Fruit fly (Drosophila melanogaster): Measurements from ENCODE around the gene CAH7.
A peak's percentile ranks its signal among the peaks of the same experiment; 100 is the strongest.

The CAH7 gene

DNA sequence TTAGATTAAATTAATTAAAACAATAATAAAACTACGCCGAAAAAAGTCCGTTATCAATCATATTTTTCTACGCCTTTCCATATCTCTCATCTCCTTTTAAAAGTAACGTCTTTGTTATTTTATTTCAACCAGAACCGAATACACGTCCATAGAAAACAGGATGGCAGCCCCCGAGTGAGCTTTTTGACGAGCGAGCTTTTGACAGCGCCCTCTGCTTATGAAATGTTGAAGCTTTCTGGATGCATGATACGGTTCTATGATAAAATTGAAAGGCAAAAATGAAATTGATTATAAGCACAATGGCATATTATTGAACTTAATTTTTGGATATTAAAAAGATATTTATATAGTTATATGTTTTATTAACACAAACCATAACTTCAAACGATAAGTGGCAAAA lies 35.4 kb upstream of the CAH7 start:
- peak; percentile 9 for TF ChIP-seq Mnt (GFP tag; optimal IDR thresholded peaks at IDR 0.05)
- TF ChIP-seq CG12768 (GFP tag; optimal IDR thresholded peaks at IDR 0.05) = no peak
- TF ChIP-seq cic (GFP tag; optimal IDR thresholded peaks at IDR 0.05) = no peak
- peak; percentile 27 for TF ChIP-seq CG7101 (tag; optimal IDR thresholded peaks at IDR 0.05)
- no peak for TF ChIP-seq Hr96 (GFP tag; optimal IDR thresholded peaks at IDR 0.05)
- TF ChIP-seq kay (GFP tag; ENCODE audit: borderline replicate concordance) = peak; percentile 74
- TF ChIP-seq CG5204 (GFP tag; optimal IDR thresholded peaks at IDR 0.05) = no peak
- peak; percentile 30 for TF ChIP-seq Crg-1 (GFP tag; optimal IDR thresholded peaks at IDR 0.05)
- no peak for TF ChIP-seq CG14711 (tag; optimal IDR thresholded peaks at IDR 0.05)
- peak; percentile 16 for TF ChIP-seq CG33017 (tag; optimal IDR thresholded peaks at IDR 0.05)
- no peak for TF ChIP-seq Clk (GFP tag; optimal IDR thresholded peaks at IDR 0.05)
- no peak for TF ChIP-seq toe (GFP tag; optimal IDR thresholded peaks at IDR 0.05)
- peak; percentile 19 for TF ChIP-seq CG1620 (GFP tag; optimal IDR thresholded peaks at IDR 0.05)
- TF ChIP-seq bab1 (GFP tag; optimal IDR thresholded peaks at IDR 0.05) = peak; percentile 36
- TF ChIP-seq CG7045 (GFP tag; optimal IDR thresholded peaks at IDR 0.05) = no peak
- TF ChIP-seq tj (GFP tag; optimal IDR thresholded peaks at IDR 0.05) = no peak
- TF ChIP-seq pad (GFP tag; optimal IDR thresholded peaks at IDR 0.05) = peak; percentile 42
- no peak for TF ChIP-seq CG11617 (GFP tag; optimal IDR thresholded peaks at IDR 0.05)
- TF ChIP-seq cnc (optimal IDR thresholded peaks at IDR 0.05) = no peak
- TF ChIP-seq ovo (GFP tag; optimal IDR thresholded peaks at IDR 0.05) = no peak

DNA sequence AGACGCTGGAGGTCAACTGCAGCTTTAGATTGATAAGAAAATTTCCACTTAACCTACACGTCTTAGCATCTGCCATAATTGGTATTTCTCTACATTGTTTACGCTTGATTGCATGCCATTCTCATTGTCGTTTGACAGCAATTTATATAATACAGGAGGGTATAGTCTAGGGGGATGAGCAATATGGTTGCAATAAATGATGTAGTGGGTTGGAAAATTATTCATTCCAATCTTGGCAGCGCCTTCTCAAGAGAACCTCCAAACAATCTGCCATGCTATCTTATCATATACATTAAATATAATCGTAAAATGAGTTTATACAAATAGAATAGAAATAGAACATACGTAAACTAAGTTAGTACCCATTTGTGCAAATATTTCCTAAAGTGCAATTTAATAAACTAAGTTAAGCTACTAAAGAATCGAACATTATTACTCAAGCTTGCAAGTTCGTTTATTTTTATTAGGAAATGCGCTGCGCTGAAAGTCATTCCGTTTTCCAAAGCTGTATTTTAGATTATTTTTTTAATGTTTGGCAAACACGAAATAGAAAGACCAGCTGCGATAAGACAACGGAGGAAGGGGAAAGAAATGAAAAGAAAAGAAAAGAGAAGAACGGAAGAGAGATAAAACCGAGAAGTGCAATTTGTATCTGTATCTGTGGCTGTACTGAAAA lies 33.4 kb upstream of the CAH7 start:
- TF ChIP-seq ovo (GFP tag; optimal IDR thresholded peaks at IDR 0.05) (no peak), CG1620 (GFP tag; optimal IDR thresholded peaks at IDR 0.05) (no peak), toe (GFP tag; optimal IDR thresholded peaks at IDR 0.05) (no peak), bab1 (GFP tag; optimal IDR thresholded peaks at IDR 0.05) (no peak), CG14711 (tag; optimal IDR thresholded peaks at IDR 0.05) (peak; percentile 0), tj (GFP tag; optimal IDR thresholded peaks at IDR 0.05) (no peak), kay (GFP tag; ENCODE audit: borderline replicate concordance) (peak; percentile 97)

DNA sequence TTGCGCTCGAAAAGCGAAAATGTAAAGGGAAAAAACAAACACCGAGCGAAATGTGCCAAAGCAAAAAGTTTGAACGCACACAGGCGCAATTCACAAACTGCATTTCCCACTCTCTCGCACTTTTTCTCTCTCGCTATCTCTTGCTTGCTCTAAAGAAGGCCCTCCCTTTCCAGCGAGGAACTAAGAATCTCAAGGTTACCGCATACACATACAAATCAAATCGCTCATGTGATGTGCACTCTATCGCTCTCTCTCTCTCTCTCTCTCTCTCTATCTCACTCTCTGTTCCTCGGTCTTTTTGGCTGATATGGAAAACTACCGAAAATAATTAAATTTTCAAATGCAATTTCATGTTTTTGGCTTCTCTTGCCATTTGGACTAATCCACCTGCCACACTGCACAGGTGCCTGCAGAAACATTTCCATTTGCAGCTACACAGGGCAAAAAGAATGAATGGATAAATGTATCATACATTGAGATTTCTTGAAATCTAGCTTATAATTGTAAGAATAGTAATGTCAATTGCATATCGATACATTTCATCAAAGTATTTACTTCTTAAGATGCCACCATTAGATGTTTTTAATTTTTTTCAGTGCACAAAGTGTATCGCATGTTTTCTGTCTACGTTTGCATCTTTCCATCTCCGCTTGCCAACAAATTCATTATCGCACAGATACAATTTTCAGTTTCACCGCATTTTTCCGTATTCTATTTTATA lies 32.6 kb upstream of the CAH7 start:
- TF ChIP-seq CG7101 (tag; optimal IDR thresholded peaks at IDR 0.05) (peak; percentile 97), bab1 (GFP tag; optimal IDR thresholded peaks at IDR 0.05) (peak; percentile 11), CG33017 (tag; optimal IDR thresholded peaks at IDR 0.05) (peak; percentile 98), toe (GFP tag; optimal IDR thresholded peaks at IDR 0.05) (peak; percentile 97), CG12768 (GFP tag; optimal IDR thresholded peaks at IDR 0.05) (peak; percentile 99), CG5204 (GFP tag; optimal IDR thresholded peaks at IDR 0.05) (peak; percentile 98), Mnt (GFP tag; optimal IDR thresholded peaks at IDR 0.05) (peak; percentile 75), Crg-1 (GFP tag; optimal IDR thresholded peaks at IDR 0.05) (peak; percentile 93), CG14711 (tag; optimal IDR thresholded peaks at IDR 0.05) (peak; percentile 94), cic (GFP tag; optimal IDR thresholded peaks at IDR 0.05) (peak; percentile 76), Clk (GFP tag; optimal IDR thresholded peaks at IDR 0.05) (peak; percentile 97), tj (GFP tag; optimal IDR thresholded peaks at IDR 0.05) (peak; percentile 93), CG11617 (GFP tag; optimal IDR thresholded peaks at IDR 0.05) (peak; percentile 97), kay (GFP tag; ENCODE audit: borderline replicate concordance) (no peak), CG1620 (GFP tag; optimal IDR thresholded peaks at IDR 0.05) (peak; percentile 85), pad (GFP tag; optimal IDR thresholded peaks at IDR 0.05) (peak; percentile 83), cnc (optimal IDR thresholded peaks at IDR 0.05) (peak in 1 of 2 experiments; percentile 64), CG7045 (GFP tag; optimal IDR thresholded peaks at IDR 0.05) (peak; percentile 98), Hr96 (GFP tag; optimal IDR thresholded peaks at IDR 0.05) (peak; percentile 93), ovo (GFP tag; optimal IDR thresholded peaks at IDR 0.05) (peak; percentile 73)

DNA sequence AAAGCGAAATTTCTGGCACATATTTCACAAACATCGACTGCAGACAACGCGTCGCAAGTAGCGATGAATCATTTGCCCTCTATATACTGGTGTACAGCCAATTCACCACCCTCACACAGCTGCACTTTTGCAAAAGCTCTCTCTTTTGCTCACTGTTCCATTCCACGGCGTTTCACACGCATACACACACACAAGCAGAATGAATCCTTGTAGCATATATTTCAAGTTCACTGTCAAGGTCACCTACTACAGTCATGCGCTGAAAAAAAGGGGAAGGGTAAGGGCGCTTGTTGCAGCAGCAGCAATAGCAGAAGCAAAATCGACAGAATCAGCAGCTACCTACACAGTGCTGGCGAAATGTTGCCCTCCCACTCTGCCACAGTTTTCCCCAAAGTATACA lies 31.3 kb upstream of the CAH7 start:
- TF ChIP-seq CG33017 (tag; optimal IDR thresholded peaks at IDR 0.05) (no peak), tj (GFP tag; optimal IDR thresholded peaks at IDR 0.05) (peak; percentile 68), pad (GFP tag; optimal IDR thresholded peaks at IDR 0.05) (peak; percentile 83), CG5204 (GFP tag; optimal IDR thresholded peaks at IDR 0.05) (no peak), CG7101 (tag; optimal IDR thresholded peaks at IDR 0.05) (no peak), CG7045 (GFP tag; optimal IDR thresholded peaks at IDR 0.05) (no peak), Hr96 (GFP tag; optimal IDR thresholded peaks at IDR 0.05) (no peak), Crg-1 (GFP tag; optimal IDR thresholded peaks at IDR 0.05) (peak; percentile 26), cic (GFP tag; optimal IDR thresholded peaks at IDR 0.05) (peak; percentile 76), bab1 (GFP tag; optimal IDR thresholded peaks at IDR 0.05) (no peak), Mnt (GFP tag; optimal IDR thresholded peaks at IDR 0.05) (no peak), CG12768 (GFP tag; optimal IDR thresholded peaks at IDR 0.05) (peak; percentile 12), CG11617 (GFP tag; optimal IDR thresholded peaks at IDR 0.05) (no peak), toe (GFP tag; optimal IDR thresholded peaks at IDR 0.05) (no peak), CG1620 (GFP tag; optimal IDR thresholded peaks at IDR 0.05) (no peak), ovo (GFP tag; optimal IDR thresholded peaks at IDR 0.05) (no peak), Clk (GFP tag; optimal IDR thresholded peaks at IDR 0.05) (no peak)

DNA sequence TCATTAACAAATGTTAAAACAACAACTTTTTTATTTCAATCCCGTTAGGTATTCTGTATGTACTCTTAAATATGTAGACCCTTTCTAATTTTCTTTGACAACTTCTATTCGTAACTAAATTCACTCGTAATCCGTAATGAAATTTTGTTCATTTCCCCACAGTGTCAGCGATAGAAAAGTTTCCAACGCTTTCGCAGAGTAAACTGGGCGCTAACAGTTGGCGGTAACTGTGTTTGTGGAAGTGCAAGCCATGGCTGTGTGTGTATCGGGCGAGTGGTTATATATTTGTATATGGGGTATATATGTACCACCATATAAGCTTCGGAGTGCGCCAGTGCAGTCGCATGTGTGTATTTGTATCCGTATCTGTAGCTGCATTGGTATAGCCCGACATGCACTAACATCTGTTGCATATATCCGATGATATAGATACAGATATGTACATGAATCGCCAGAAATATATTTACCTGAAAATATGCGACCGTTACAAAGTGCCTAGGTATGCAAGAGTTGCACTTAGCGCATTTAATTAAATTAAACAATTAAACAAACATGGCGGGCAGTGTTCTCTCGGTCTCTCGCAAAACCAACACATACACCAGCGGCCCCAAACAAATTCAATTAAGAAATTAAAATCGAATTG lies 30.4 kb upstream of the CAH7 start:
- TF ChIP-seq bab1 (GFP tag; optimal IDR thresholded peaks at IDR 0.05) = no peak
- TF ChIP-seq kay (GFP tag; ENCODE audit: borderline replicate concordance) = no peak
- no peak for TF ChIP-seq Crg-1 (GFP tag; optimal IDR thresholded peaks at IDR 0.05)
- peak; percentile 76 for TF ChIP-seq Clk (GFP tag; optimal IDR thresholded peaks at IDR 0.05)
- peak; percentile 59 for TF ChIP-seq toe (GFP tag; optimal IDR thresholded peaks at IDR 0.05)
- TF ChIP-seq CG14711 (tag; optimal IDR thresholded peaks at IDR 0.05) = peak; percentile 53
- peak; percentile 15 for TF ChIP-seq CG1620 (GFP tag; optimal IDR thresholded peaks at IDR 0.05)
- peak; percentile 57 for TF ChIP-seq ovo (GFP tag; optimal IDR thresholded peaks at IDR 0.05)
- TF ChIP-seq CG33017 (tag; optimal IDR thresholded peaks at IDR 0.05) = peak; percentile 31
- peak; percentile 59 for TF ChIP-seq cic (GFP tag; optimal IDR thresholded peaks at IDR 0.05)
- TF ChIP-seq CG12768 (GFP tag; optimal IDR thresholded peaks at IDR 0.05) = peak; percentile 68
- peak; percentile 47 for TF ChIP-seq CG11617 (GFP tag; optimal IDR thresholded peaks at IDR 0.05)
- peak; percentile 81 for TF ChIP-seq CG5204 (GFP tag; optimal IDR thresholded peaks at IDR 0.05)
- TF ChIP-seq cnc (optimal IDR thresholded peaks at IDR 0.05) = no peak
- peak; percentile 13 for TF ChIP-seq Mnt (GFP tag; optimal IDR thresholded peaks at IDR 0.05)
- no peak for TF ChIP-seq pad (GFP tag; optimal IDR thresholded peaks at IDR 0.05)
- peak; percentile 3 for TF ChIP-seq tj (GFP tag; optimal IDR thresholded peaks at IDR 0.05)
- TF ChIP-seq CG7045 (GFP tag; optimal IDR thresholded peaks at IDR 0.05) = peak; percentile 38
- TF ChIP-seq CG7101 (tag; optimal IDR thresholded peaks at IDR 0.05) = peak; percentile 68
- peak; percentile 82 for TF ChIP-seq Hr96 (GFP tag; optimal IDR thresholded peaks at IDR 0.05)
